Fruit fly (Drosophila melanogaster) S2 (cell line): Measurements from ENCODE around the gene kek5.

Experiments
- CG8478 ChIP-seq: fragments of >200 bp; optimal IDR thresholded peaks from 2 replicates; lab custom pipeline; 2018
- CTCF ChIP-seq, 2 experiments: fragments of >200 bp; optimal IDR thresholded peaks; 2 replicates each; lab custom pipeline; 2018

dm6 chrX:19479869-19480326 is 126.9 kb downstream of the kek5 start, which contains the start of the genes Naa15-16 and mRpS14:
- no peak for TF ChIP-seq CTCF (optimal IDR thresholded peaks at IDR 0.05; lab: Kevin White, UChicago)
- TF ChIP-seq CG8478 (lab: Kevin White, UChicago) = no peak
